Fruit fly (Drosophila melanogaster): Measurements from ENCODE around the gene CG14770.

The CG14770 gene

DNA sequence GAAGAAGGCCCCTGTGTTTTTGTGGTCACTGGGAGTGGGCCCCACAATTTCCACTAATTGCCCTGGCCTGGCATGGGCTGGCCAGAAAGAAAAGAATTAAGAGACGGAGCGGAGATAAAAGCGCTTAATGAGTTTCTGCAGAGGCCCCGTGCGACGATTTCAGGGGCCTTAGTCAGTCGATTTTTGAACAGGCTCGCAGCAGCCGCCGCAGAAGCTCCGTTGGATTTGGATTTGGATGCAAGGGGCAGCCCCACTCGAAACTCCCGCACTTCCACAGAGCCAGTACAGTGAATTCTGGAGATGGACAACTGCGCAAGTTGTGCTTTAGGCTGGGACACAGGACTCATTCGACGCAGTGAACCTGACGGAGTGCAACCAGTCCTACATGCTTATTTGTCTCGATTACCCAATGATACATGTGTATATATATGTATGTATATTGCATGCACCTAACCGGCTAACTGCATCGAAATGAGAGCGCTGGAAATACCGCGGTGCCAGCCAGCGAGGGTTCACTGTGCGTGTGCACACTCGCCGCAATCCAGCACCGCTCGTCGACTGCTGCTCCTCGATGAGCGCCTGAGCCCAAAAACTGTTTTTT, 29.5 kb downstream of the CG14770 start (continued):
- peak; percentile 24 for TF ChIP-seq nerfin-1 (tag; optimal IDR thresholded peaks at IDR 0.05)
- TF ChIP-seq CG32767 (GFP tag; IDR thresholded peaks at IDR 0.05) = peak; percentile 63; the same call in 1 of the 2 replicates
- peak; percentile 71 for TF ChIP-seq CG2678 (tag; optimal IDR thresholded peaks at IDR 0.05)
- peak; percentile 41 for TF ChIP-seq CG15011 (GFP tag; optimal IDR thresholded peaks at IDR 0.05)
- TF ChIP-seq Side (GFP tag; optimal IDR thresholded peaks at IDR 0.05) = peak; percentile 54
- no peak for TF ChIP-seq Bteb2 (GFP tag; optimal IDR thresholded peaks at IDR 0.05)
- peak; percentile 40 for TF ChIP-seq HHEX (GFP tag; optimal IDR thresholded peaks at IDR 0.05)
- peak; percentile 67 for TF ChIP-seq Meics (GFP tag; optimal IDR thresholded peaks at IDR 0.05)
- TF ChIP-seq Dbx (GFP tag; IDR thresholded peaks at IDR 0.05) = no peak; the same call in 2 of the 3 replicates
- no peak for TF ChIP-seq yki (optimal IDR thresholded peaks at IDR 0.05)
- peak; percentile 38 to 65 for TF ChIP-seq Hr51 (GFP tag; optimal IDR thresholded peaks at IDR 0.05)
- TF ChIP-seq z (GFP tag; IDR thresholded peaks at IDR 0.05) = no peak
- peak; percentile 81 for TF ChIP-seq slbo (GFP tag; IDR thresholded peaks at IDR 0.05)
- TF ChIP-seq CG7357 (GFP tag; IDR thresholded peaks at IDR 0.05) = peak; percentile 74; the same call in 2 of the 3 replicates
- TF ChIP-seq CG11456 (GFP tag; IDR thresholded peaks at IDR 0.05) = peak; percentile 61; the same call in 2 of the 3 replicates
- no peak for TF ChIP-seq her (GFP tag; optimal IDR thresholded peaks at IDR 0.05)
- TF ChIP-seq trem (tag; optimal IDR thresholded peaks at IDR 0.05) = no peak
- TF ChIP-seq bbx (GFP tag; IDR thresholded peaks at IDR 0.05; ENCODE audit: partially characterized antibody) = no peak
- peak; percentile 76 for TF ChIP-seq ind (GFP tag; optimal IDR thresholded peaks at IDR 0.05)
- no peak for TF ChIP-seq sim (GFP tag; IDR thresholded peaks at IDR 0.05)
- no peak for TF ChIP-seq Spps (tag; optimal IDR thresholded peaks at IDR 0.05)
- peak; percentile 75 for TF ChIP-seq CG30403 (GFP tag; optimal IDR thresholded peaks at IDR 0.05)
- TF ChIP-seq ERR (GFP tag; optimal IDR thresholded peaks at IDR 0.05) = no peak
- peak; percentile 31; the same call in 1 of the 2 replicates for TF ChIP-seq dati (GFP tag; IDR thresholded peaks at IDR 0.05)
- peak; percentile 79 for TF ChIP-seq lmd (GFP tag; IDR thresholded peaks at IDR 0.05)
- TF ChIP-seq esg (GFP tag; conservative IDR thresholded peaks at IDR 0.05) = peak; percentile 77
- TF ChIP-seq CG1647 (GFP tag; optimal IDR thresholded peaks at IDR 0.05) = peak; percentile 37
- peak; percentile 12; the same call in 1 of the 3 replicates for TF ChIP-seq sr (GFP tag; IDR thresholded peaks at IDR 0.05)
- peak; percentile 55 for TF ChIP-seq CG10366 (GFP tag; IDR thresholded peaks at IDR 0.05)
- peak; percentile 48; the same call in 1 of the 2 replicates for TF ChIP-seq Taf1 (GFP tag; IDR thresholded peaks at IDR 0.05)
- TF ChIP-seq CG7745 (tag; optimal IDR thresholded peaks at IDR 0.05) = no peak
- peak; percentile 53 for TF ChIP-seq Dip3 (GFP tag; optimal IDR thresholded peaks at IDR 0.05)
- no peak for TF ChIP-seq CG4360 (GFP tag; IDR thresholded peaks at IDR 0.05)
- no peak for TF ChIP-seq sima (GFP tag; optimal IDR thresholded peaks at IDR 0.05)
- TF ChIP-seq chn (GFP tag; optimal IDR thresholded peaks at IDR 0.05) = peak; percentile 11
- TF ChIP-seq bowl (GFP tag; IDR thresholded peaks at IDR 0.05) = peak; percentile 50; the same call in 1 of the 2 replicates
- no peak for TF ChIP-seq zen (tag; optimal IDR thresholded peaks at IDR 0.05)
- TF ChIP-seq tna (GFP tag; IDR thresholded peaks at IDR 0.05; ENCODE audit: partially characterized antibody) = no peak
- no peak for TF ChIP-seq rib (GFP tag; IDR thresholded peaks at IDR 0.05)
- TF ChIP-seq CG2199 (GFP tag; IDR thresholded peaks at IDR 0.05) = no peak
- no peak for TF ChIP-seq CG6765 (GFP tag; optimal IDR thresholded peaks at IDR 0.05)
- no peak for TF ChIP-seq usp (GFP tag; optimal IDR thresholded peaks at IDR 0.05)
- peak; percentile 55; the same call in 1 of the 2 replicates for TF ChIP-seq ara (GFP tag; IDR thresholded peaks at IDR 0.05)
- TF ChIP-seq sens (GFP tag) = peak; percentile 85
- no peak for TF ChIP-seq CkIIα-i1 (GFP tag; IDR thresholded peaks at IDR 0.05)
- TF ChIP-seq CG1603 (tag; optimal IDR thresholded peaks at IDR 0.05) = peak; percentile 81
- TF ChIP-seq peb (GFP tag; IDR thresholded peaks at IDR 0.05) = peak; percentile 49
- TF ChIP-seq vfl (GFP tag; optimal IDR thresholded peaks at IDR 0.05) = no peak
- TF ChIP-seq CG16815 (GFP tag; optimal IDR thresholded peaks at IDR 0.05) = peak; percentile 74
- TF ChIP-seq CG31441 (GFP tag; IDR thresholded peaks at IDR 0.05) = peak; percentile 35; the same call in 1 of the 2 replicates
- TF ChIP-seq ewg (GFP tag; optimal IDR thresholded peaks at IDR 0.05) = peak; percentile 30
